Fruit fly (Drosophila melanogaster): Measurements from ENCODE around the gene CG15155.

- TF ChIP-seq CG14655 (GFP tag; optimal IDR thresholded peaks at IDR 0.05) (no peak), CG10348 (GFP tag; IDR thresholded peaks at IDR 0.05) (no peak), fd96Ca (GFP tag; IDR thresholded peaks at IDR 0.05) (no peak), Pif1B (GFP tag; optimal IDR thresholded peaks at IDR 0.05) (no peak), CG12605 (GFP tag; IDR thresholded peaks at IDR 0.05) (no peak), EcR (GFP tag; optimal IDR thresholded peaks at IDR 0.05) (no peak)
Measured at dm6 chr2L:18151826-18152138, 2.9 kb upstream of the CG15155 start.

Data from whole organism, pupa.